Worm (Caenorhabditis elegans) whole organism, early embryonic: Measurements from ENCODE around the gene F35D2.6.
A peak's percentile ranks its signal among the peaks of the same experiment; 100 is the strongest.

Experiments
- B0310.2 ChIP-seq: sonication (generic microtip); optimal IDR thresholded peaks from 2 replicates; lab custom pipeline; 2016; ENCODE audit warnings: mild to moderate bottlenecking, missing genetic modification characterization, missing compliant biosample characterization
- F13C5.2 ChIP-seq: sonication (generic microtip); optimal IDR thresholded peaks from 2 replicates; lab custom pipeline; 2017; ENCODE audit warnings: mild to moderate bottlenecking, missing genetic modification characterization, inconsistent platforms, missing compliant biosample characterization
- aly-1 ChIP-seq: sonication (generic microtip); optimal IDR thresholded peaks from 2 replicates; lab custom pipeline; 2016; ENCODE audit warnings: missing genetic modification characterization, missing compliant biosample characterization
- ama-1 ChIP-seq: fragments of 150-350 bp; optimal IDR thresholded peaks from 2 replicates; lab custom pipeline; 2014
- ceh-13 ChIP-seq: fragments of 200-800 bp; sonication (Bioruptor generic); optimal IDR thresholded peaks from 2 replicates; lab custom pipeline; 2018; ENCODE audit warnings: mild to moderate bottlenecking, missing genetic modification characterization, missing compliant biosample characterization
- ceh-36 ChIP-seq: sonication (generic microtip); optimal IDR thresholded peaks from 2 replicates; lab custom pipeline; 2016; ENCODE audit warnings: missing genetic modification characterization, inconsistent platforms, missing compliant biosample characterization
- ets-7 ChIP-seq: sonication (generic microtip); optimal IDR thresholded peaks from 2 replicates; lab custom pipeline; 2016; ENCODE audit warnings: missing genotype, missing genetic modification characterization, missing compliant biosample characterization
- flt-1 ChIP-seq: fragments of 200-800 bp; sonication (Bioruptor generic); IDR thresholded peaks from 2 replicates; pipeline ENCODE4 v1.3.6; 2022; ENCODE audit warnings: missing genetic modification characterization, missing compliant biosample characterization
- hmbx-1 ChIP-seq: sonication (generic microtip); optimal IDR thresholded peaks from 2 replicates; lab custom pipeline; 2016; ENCODE audit warnings: mild to moderate bottlenecking, missing genetic modification characterization, missing compliant biosample characterization
- hmg-4 ChIP-seq: fragments of 200-800 bp; sonication (Bioruptor generic); optimal IDR thresholded peaks from 2 replicates; lab custom pipeline; 2018; ENCODE audit warnings: mild to moderate bottlenecking, missing genetic modification characterization, missing compliant biosample characterization
- hnd-1 ChIP-seq: sonication (generic microtip); optimal IDR thresholded peaks from 2 replicates; lab custom pipeline; 2016; ENCODE audit warnings: missing genetic modification characterization, missing compliant biosample characterization
- pes-1 ChIP-seq: fragments of 200-800 bp; sonication (Bioruptor generic); IDR thresholded peaks from 2 replicates; pipeline ENCODE4 v1.3.6; 2022; ENCODE audit warnings: missing genetic modification reagents, missing genetic modification characterization, missing compliant biosample characterization
- scrt-1 ChIP-seq: fragments of 200-800 bp; sonication (Bioruptor generic); IDR thresholded peaks from 2 replicates; pipeline ENCODE4 v1.3.6; 2022; ENCODE audit warnings: missing genetic modification characterization, missing compliant biosample characterization
- sea-1 ChIP-seq: fragments of 200-800 bp; sonication (Bioruptor generic); conservative IDR thresholded peaks from 2 replicates; pipeline ENCODE4 v1.3.6; 2022; ENCODE audit warnings: missing genetic modification characterization, missing compliant biosample characterization
- tbx-11 ChIP-seq: fragments of 200-800 bp; sonication (Bioruptor generic); IDR thresholded peaks from 2 replicates; pipeline ENCODE4 v1.3.6; 2022; ENCODE audit warnings: missing genetic modification characterization, missing compliant biosample characterization
- tbx-37 ChIP-seq: fragments of 200-800 bp; sonication (Bioruptor generic); conservative IDR thresholded peaks from 2 replicates; pipeline ENCODE4 v1.3.6; 2022; ENCODE audit warnings: missing genetic modification reagents, missing genetic modification characterization, missing compliant biosample characterization
- tra-4 ChIP-seq: sonication (generic microtip); optimal IDR thresholded peaks from 2 replicates; lab custom pipeline; 2017; ENCODE audit warnings: missing genetic modification characterization, missing compliant biosample characterization

F35D2.6 gene

ce11 chrII:7621513-7621912 is 44.0 kb downstream of the F35D2.6 start:
- TF ChIP-seq tbx-37 (no peak), ama-1 (lab: Kevin White, UChicago) (no peak), hmbx-1 (tag; lab: Kevin White, UChicago) (no peak), tbx-11 (no peak), aly-1 (tag; lab: Kevin White, UChicago) (no peak), ceh-13 (GFP tag; lab: Kevin White, UChicago) (no peak), scrt-1 (no peak), ets-7 (no peak), B0310.2 (tag; lab: Kevin White, UChicago) (no peak), ceh-36 (tag; lab: Kevin White, UChicago) (no peak), tra-4 (tag; lab: Kevin White, UChicago) (no peak)

ce11 chrII:7623466-7623865 is 46.0 kb downstream of the F35D2.6 start:
- no peak for TF ChIP-seq hmbx-1 (tag; lab: Kevin White, UChicago)
- no peak for TF ChIP-seq ets-7
- TF ChIP-seq hnd-1 (tag; lab: Kevin White, UChicago): no peak
- no peak for TF ChIP-seq ceh-13 (GFP tag; lab: Kevin White, UChicago)
- TF ChIP-seq F13C5.2: no peak
- no peak for TF ChIP-seq sea-1 (GFP tag; lab: Robert Waterston, UW)
- no peak for TF ChIP-seq aly-1 (tag; lab: Kevin White, UChicago)

ce11 chrII:7624272-7624671 is 46.8 kb downstream of the F35D2.6 start:
- TF ChIP-seq B0310.2 (tag; lab: Kevin White, UChicago): no peak
- TF ChIP-seq hmg-4 (GFP tag; lab: Kevin White, UChicago): peak; percentile 2
- TF ChIP-seq flt-1: no peak

- no peak for TF ChIP-seq tbx-11
- TF ChIP-seq ama-1 (lab: Kevin White, UChicago): no peak
- TF ChIP-seq ets-7: no peak
- TF ChIP-seq B0310.2 (tag; lab: Kevin White, UChicago): no peak
- TF ChIP-seq tra-4 (tag; lab: Kevin White, UChicago): no peak
- TF ChIP-seq scrt-1: no peak
- no peak for TF ChIP-seq aly-1 (tag; lab: Kevin White, UChicago)
- TF ChIP-seq ceh-36 (tag; lab: Kevin White, UChicago): no peak
- TF ChIP-seq hmbx-1 (tag; lab: Kevin White, UChicago): no peak
- TF ChIP-seq hmg-4 (GFP tag; lab: Kevin White, UChicago): no peak
- no peak for TF ChIP-seq sea-1 (GFP tag; lab: Robert Waterston, UW)
- no peak for TF ChIP-seq F13C5.2
- TF ChIP-seq hnd-1 (tag; lab: Kevin White, UChicago): no peak
- TF ChIP-seq flt-1: no peak
- no peak for TF ChIP-seq pes-1
Measured at ce11 chrII:7624995-7625394, 47.5 kb downstream of the F35D2.6 start.

- TF ChIP-seq ama-1 (lab: Kevin White, UChicago) (no peak), hnd-1 (tag; lab: Kevin White, UChicago) (no peak), flt-1 (no peak), aly-1 (tag; lab: Kevin White, UChicago) (no peak), ets-7 (no peak), scrt-1 (no peak)
Measured at ce11 chrII:7628640-7629039, 51.1 kb downstream of the F35D2.6 start.
